Worm (Caenorhabditis elegans): ENCODE measurements around the gene clec-212.

- TF ChIP-seq flt-1 (GFP tag; IDR thresholded peaks at IDR 0.05) (no peak), aly-1 (tag; optimal IDR thresholded peaks at IDR 0.05) (no peak), F13C5.2 (tag; optimal IDR thresholded peaks at IDR 0.05) (no peak)
Measured at ce11 chrV:7545187-7545586, 25.0 kb downstream of the clec-212 start, which contains the start of the genes C54F6.19 and nhx-3.

Measured in whole organism, early embryonic.